Worm (Caenorhabditis elegans): ENCODE results near the gene his-61.

Gene his-61

DNA sequence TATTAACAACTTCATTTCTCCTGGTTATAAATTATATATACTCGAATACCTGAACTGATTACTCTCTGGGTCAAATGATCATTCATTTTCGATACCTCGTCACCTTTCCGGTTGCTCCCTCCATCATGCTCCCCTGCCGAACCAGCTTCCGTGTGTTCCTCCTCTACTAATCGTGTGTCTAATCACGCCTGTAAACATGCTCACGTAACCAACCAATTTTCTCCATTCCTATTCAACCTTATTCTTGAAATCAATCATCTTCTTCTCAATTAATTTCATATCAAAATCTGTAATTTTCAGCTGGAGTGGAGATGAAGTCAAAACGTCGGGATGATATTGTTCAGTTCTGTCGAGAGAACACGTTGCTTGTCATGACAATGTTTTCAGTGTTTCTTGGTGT is 17.3 kb upstream of the his-61 start, which contains the start of gene glt-6:
Gene glt-6 (plus strand): TSS at position 301 of the 400 bp plus-strand sequence.
- TF ChIP-seq unc-62 (GFP tag; optimal IDR thresholded peaks at IDR 0.05): no peak

DNA sequence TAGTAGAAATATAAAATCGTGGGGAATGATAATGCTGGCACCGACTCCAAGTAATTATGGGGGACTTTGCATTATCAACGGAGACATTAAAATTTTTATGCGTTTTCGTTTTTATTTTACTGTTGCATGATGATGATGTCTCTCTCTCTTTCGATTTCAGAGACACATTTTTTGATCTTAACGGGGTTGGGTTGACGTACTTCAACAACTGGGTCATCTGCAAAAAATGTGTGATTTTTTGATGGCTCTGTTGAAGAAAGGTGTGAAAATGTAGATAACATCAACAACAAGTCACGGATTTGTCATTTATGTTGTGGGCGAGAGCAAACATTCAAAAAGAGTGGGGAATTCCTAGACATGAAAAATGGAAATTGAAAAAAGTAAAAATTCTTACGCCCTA is 15.3 kb upstream of the his-61 start, which contains the start of gene F55G1.15:
Gene F55G1.15 (minus strand): TSS at position 101 of the 400 bp plus-strand sequence.
- TF ChIP-seq unc-62 (GFP tag; optimal IDR thresholded peaks at IDR 0.05): no peak

DNA sequence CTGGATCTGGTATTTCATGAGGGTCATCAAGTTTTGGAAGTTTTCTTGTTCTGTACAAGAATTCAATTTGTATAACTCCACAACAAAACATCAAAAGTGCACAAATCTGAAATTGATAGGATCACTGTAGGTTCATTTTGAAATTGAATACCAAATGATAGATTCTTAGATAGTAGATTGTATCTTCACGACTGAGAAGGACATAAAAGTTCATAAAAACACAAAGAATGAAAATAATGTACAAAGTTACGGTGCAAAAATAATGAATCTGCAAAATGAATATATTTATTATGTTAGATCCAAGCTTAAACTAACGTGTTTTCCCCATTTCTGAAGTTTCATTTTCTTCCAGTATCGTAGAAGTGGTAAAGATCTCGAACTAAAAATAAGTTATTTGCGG is 14.9 kb upstream of the his-61 start:
- TF ChIP-seq unc-62 (GFP tag; optimal IDR thresholded peaks at IDR 0.05): no peak

DNA sequence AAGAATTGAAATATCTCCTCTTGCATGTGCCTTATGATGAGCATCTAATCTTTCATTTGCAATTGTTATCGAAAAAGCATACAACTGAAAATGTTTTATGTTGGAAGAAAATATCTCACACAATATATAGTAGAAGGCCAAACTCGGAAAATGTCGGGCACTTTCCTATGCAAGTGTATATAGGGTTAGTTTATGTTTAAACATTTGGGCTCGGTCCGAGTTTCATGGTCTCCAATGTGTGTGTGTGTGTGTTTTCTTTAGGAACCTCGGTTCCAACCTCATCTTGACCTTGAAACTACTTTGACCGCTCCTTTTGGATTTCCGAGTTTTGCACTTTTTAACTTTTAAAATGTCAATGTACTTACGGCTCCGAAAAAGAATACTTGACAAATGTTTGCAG is 13.3 kb upstream of the his-61 start:
- TF ChIP-seq unc-62 (GFP tag; optimal IDR thresholded peaks at IDR 0.05): no peak

DNA sequence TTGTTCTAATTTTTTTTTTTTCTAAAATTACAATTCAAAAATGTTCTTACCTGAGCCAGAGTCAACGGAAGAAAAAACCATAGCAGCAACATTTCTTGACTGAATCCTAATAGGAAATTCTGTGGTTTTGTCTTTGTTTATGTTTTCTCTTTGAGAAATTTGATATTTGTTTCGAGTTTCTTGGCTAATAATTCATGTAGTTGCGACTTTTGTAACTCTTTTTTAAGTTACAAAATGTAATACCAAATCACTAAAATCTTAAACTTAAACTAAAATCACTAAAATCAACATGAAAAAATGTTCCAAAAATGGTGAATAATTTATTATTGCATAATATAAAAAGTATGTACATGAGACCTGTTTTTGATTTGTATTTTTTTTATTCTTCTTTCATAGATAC is 11.7 kb upstream of the his-61 start, which contains the start of gene egas-4:
Gene egas-4 (minus strand): TSS at position 101 of the 400 bp plus-strand sequence.
- no peak for TF ChIP-seq unc-62 (GFP tag; optimal IDR thresholded peaks at IDR 0.05)

DNA sequence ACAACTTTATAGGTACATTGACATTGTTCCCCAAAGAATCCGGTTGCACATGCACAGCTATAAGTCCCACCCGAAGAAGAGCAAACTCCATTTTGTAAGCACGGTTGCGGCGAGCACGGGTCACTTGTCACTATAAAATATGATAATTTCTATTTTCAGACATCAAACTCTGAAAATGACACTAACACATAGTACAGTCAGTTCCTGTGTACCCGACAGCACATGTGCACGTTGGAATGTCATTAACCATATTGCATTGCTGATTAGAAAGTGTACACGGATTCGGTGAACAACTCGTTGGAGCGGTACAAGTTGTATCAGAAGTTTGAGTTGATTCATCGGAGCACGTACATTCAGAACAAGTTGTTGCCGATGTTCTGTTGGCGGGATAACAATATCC is 11.2 kb upstream of the his-61 start:
- no peak for TF ChIP-seq unc-62 (GFP tag; optimal IDR thresholded peaks at IDR 0.05)

DNA sequence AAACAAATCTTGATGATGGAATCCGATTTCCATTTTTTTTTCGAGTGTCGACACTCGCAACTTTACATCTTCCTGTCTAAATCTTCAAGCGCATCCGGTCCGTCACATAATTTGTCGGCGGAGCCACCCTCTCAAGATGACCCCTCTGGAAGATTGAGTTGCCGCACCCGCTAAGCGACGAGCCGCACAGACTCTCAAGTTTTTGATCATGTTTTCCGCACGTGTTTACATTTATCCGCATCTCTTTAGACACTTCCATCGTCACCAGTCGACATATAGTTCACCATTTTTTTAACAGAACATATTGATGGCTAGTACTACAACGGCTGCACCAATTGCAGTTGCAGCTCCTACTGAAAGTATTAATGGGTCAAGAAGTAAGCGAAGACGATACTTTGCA is 5.4 kb upstream of the his-61 start, which contains the start of gene F55G1.1:
Gene F55G1.1 (plus strand): TSS at position 301 of the 400 bp plus-strand sequence.
- TF ChIP-seq unc-62 (GFP tag; optimal IDR thresholded peaks at IDR 0.05): no peak

DNA sequence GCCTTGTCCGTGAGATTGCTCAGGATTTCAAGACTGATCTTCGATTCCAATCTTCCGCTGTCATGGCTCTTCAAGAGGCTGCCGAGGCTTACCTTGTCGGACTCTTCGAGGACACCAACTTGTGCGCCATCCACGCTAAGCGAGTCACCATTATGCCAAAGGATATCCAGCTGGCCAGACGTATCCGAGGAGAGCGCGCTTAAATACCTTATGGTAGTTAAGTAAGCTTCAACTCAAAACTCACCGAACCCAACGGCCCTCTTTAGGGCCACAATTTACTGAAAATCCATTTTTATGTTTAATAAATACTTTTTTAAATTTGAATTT is 2.4 kb upstream of the his-61 start:
- TF ChIP-seq unc-62 (GFP tag; optimal IDR thresholded peaks at IDR 0.05): no peak

DNA sequence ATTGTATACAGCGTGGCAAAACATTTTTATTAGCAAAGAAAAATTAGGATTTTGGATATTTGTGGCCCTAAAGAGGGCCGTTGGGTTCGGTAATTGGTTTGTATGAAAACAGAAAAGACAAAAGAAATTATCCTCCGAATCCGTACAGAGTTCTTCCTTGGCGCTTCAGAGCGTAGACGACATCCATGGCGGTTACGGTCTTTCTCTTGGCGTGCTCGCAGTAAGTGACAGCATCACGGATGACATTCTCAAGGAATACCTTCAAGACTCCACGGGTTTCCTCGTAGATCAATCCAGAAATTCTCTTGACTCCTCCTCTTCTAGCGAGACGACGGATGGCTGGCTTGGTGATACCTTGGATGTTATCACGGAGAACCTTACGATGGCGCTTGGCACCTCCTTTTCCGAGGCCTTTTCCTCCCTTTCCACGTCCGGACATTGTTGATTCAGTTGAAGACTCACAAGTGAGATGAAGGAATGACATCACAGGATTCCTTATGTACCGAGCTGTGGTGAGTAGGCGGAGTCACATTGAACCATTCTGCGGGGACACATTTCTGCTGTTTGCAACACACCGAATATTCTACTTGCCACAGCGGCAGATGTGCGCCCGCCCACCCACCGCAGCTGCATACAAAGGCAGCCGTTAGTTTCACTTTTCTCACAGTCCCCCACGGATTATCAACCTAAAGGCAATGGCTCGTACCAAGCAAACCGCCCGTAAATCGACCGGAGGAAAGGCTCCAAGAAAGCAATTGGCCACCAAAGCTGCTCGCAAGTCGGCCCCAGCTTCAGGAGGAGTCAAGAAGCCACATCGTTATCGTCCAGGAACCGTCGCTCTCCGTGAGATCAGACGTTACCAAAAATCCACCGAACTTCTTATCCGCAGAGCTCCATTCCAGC is 1.8 kb upstream of the his-61 start, which contains the start of the genes his-60 and his-59:
Gene his-60 (minus strand): TSS at position 439 of the 903 bp plus-strand sequence.
Gene his-59 (plus strand): TSS at position 696 of the 903 bp plus-strand sequence.
- TF ChIP-seq unc-62 (GFP tag; optimal IDR thresholded peaks at IDR 0.05): no peak

DNA sequence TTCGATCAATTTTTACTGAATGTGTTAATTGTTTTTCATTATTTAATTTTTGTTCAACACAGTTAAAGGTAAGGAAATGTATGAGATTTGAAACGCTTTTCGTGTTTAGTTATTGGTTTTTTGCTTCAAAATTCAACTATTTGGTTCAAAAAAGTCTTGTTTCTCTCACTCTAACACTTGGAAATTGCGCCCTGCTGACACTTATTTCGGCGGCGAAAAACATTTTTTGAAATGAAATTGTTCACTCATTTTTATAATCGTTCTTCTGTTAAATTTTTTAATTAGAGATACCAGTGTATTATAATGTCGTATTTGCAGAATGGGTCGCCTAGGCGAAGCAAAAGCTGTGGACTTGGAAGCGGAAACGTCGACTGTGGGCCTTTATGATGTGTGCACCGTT is 7.9 kb downstream of the his-61 start, which contains the start of gene rod-1:
Gene rod-1 (plus strand): TSS at position 319 of the 400 bp plus-strand sequence.
- TF ChIP-seq unc-62 (GFP tag; optimal IDR thresholded peaks at IDR 0.05): no peak

DNA sequence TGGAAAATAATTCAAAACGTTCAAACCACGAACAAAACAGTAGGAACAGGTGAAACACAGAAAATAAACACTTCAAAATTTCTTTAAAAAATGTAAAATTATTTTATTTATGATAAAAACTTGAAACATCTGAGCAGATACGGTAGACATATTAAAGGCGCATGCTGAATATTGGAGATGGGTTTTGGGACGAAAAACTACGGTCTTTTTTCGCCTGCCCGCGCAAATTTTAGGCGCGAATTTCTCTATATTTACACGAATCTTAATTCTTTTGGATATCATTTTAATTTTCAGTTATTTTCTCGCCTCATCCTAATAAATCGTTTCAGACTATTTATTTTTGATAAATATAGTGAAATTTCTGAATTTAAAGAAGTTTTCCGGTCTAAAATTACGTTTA is 8.3 kb downstream of the his-61 start:
- no peak for TF ChIP-seq unc-62 (GFP tag; optimal IDR thresholded peaks at IDR 0.05)

DNA sequence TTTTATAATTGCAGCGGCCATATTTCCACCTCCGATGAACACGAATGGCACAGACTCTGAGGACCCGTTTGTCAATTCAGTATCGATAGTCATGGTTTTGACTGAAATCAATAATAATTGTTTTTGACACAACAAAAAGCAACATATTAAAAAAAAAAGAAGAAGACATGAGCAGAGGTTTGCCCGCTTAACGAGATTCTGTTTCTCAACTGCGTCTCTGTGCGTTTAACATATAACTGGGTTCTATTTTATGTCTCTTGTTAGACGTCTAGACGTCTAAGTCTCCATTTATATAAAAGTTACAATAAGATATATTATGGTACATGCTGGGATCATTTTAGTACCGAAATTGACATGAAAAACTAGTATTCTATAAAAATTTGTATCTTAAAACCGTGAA is 8.8 kb downstream of the his-61 start, which contains the start of gene pycr-4:
Gene pycr-4 (minus strand): TSS at position 101 of the 400 bp plus-strand sequence.
- no peak for TF ChIP-seq unc-62 (GFP tag; optimal IDR thresholded peaks at IDR 0.05)

DNA sequence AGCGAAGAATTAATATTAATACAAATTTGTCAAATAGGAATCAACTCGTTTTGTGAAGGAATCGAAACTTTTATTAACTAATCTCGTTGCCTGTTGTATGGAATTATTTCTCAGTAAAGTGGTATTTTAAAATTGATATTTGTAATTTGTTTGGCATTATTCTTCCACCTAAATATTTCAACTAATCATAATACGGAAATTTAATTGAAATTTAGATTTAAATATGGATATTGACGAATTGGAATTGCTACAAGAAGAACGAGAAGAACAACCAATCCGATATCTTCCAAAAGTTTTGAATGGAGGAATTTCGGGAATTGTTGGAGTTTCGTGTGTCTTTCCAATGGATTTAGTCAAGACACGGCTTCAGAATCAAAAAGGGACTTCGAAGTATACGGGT is 11.2 kb downstream of the his-61 start, which contains the start of gene slc-25A18.2:
Gene slc-25A18.2 (plus strand): TSS at position 216 of the 400 bp plus-strand sequence.
- no peak for TF ChIP-seq unc-62 (GFP tag; optimal IDR thresholded peaks at IDR 0.05)

DNA sequence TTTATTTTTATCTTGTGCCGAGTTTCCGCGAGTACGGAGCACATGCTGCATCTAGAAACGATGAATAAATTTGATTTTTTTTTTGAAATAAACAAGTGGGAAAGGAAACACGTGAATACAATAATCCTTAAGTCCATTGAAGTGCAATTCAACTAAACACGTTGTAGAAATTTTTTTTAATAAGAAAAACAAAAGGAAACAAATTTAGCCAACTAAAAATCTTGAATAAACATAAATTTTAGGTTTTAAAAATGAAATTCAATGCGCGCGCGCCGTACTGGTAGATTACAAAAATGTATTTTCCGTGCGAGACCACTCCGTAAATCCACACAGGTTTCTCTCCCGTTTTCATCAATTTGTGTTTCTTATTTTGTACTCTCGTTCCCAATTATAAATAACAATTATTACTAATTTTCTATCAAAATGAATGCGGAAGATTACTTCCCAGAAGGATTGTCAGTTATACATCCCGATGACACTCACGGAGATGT is 12.8 kb downstream of the his-61 start, which contains the start of the genes plk-3 and F55G1.6:
Gene plk-3 (minus strand): TSS at position 51 of the 491 bp plus-strand sequence.
Gene F55G1.6 (plus strand): TSS at position 359 of the 491 bp plus-strand sequence.
- no peak for TF ChIP-seq unc-62 (GFP tag; optimal IDR thresholded peaks at IDR 0.05)

DNA sequence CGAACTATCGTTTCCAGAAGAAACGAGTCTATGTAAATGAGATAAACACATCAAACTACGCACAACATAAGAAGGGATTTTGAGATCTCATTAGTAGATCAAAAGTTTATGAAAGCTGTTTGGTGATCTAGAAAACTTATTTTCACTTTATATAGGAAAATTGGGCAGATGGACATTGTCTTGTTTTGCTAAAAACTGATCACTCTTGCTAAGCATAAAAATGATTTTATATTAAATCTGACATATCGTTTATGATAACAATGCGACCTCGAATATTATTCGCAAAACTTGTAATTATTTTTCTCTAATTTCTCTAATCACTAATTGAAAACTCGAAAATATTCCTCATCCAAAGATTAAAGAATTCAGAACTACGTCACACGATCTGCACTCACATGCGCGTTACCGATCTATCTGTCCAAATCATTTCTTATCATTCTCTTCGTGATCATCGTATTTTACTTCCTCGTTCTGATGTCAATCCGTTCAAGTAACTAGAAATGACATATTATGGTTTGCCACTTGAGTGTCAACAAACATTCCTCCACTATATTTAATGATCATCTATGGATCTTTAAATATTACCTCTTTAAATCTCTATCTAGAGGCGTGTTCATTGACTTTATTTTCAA is 16.1 kb downstream of the his-61 start, which contains the start of gene F55G1.7:
Gene F55G1.7 (minus strand): TSS at position 51 of the 632 bp plus-strand sequence.
- no peak for TF ChIP-seq unc-62 (GFP tag; optimal IDR thresholded peaks at IDR 0.05)

DNA sequence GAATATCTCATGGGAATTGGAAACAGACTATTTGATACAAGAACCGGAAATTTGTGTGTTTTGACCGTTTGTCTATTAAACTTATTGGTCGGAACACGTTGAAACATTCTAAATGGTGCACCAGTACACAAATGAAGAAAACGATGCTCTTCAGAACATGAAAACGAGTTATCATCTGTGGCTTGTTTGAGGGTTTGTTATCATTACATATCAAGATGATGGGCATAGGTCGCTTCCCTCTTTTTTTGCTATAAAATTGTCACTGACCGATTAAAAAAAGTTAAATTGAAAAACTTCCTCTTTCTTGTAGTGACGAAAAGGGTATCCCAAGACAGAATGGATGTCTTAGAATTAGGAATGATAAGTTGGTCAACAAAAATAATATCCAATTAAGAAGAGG is 17.4 kb downstream of the his-61 start:
- no peak for TF ChIP-seq unc-62 (GFP tag; optimal IDR thresholded peaks at IDR 0.05)
